Worm (Caenorhabditis elegans) whole organism, young adult: ENCODE data around the gene rha-2.

Experiments
- B0261.1 ChIP-seq: sonication (generic microtip); optimal IDR thresholded peaks from 2 replicates; lab custom pipeline; 2016; ENCODE audit warnings: mild to moderate bottlenecking, missing genetic modification characterization, moderate library complexity, missing compliant biosample characterization
- K11D2.4 ChIP-seq: fragments of 200-800 bp; sonication (Bioruptor generic); IDR thresholded peaks from 2 replicates; pipeline ENCODE4 v1.3.6; 2022; ENCODE audit warnings: missing genetic modification reagents, missing genetic modification characterization, missing compliant biosample characterization
- Y95B8A.8 ChIP-seq: fragments of 200-800 bp; sonication (Bioruptor generic); IDR thresholded peaks from 2 replicates; pipeline ENCODE4 v1.3.6; 2022; ENCODE audit warnings: missing genetic modification reagents, missing genetic modification characterization, missing compliant biosample characterization
- ZK185.1 ChIP-seq: sonication (generic microtip); optimal IDR thresholded peaks from 2 replicates; lab custom pipeline; 2016; ENCODE audit warnings: mild to moderate bottlenecking, missing genetic modification characterization, missing compliant biosample characterization; ENCODE audit not compliant: poor library complexity, severe bottlenecking
- ama-1 ChIP-seq, 3 experiments: fragments of 150-350 bp in 1 of 3; sonication (generic microtip) in 2 of 3; optimal IDR thresholded peaks; 2 replicates each; lab custom pipeline; 2014 to 2018; ENCODE audit warnings: missing biosample characterization in 2 of 3, missing genetic modification characterization in 2 of 3, missing genetic modification reagents in 2 of 3
- pha-4 ChIP-seq: fragments of 150-350 bp; sonication (generic microtip); optimal IDR thresholded peaks from 2 replicates; lab custom pipeline; 2014; ENCODE audit warnings: missing biosample characterization, missing genetic modification reagents, missing genetic modification characterization
- sea-2 ChIP-seq: fragments of 200-800 bp; sonication (Bioruptor generic); IDR thresholded peaks from 2 replicates; pipeline ENCODE4 v1.3.6; 2022; ENCODE audit warnings: missing genetic modification characterization, missing compliant biosample characterization
- unc-62 ChIP-seq: fragments of 150-350 bp; optimal IDR thresholded peaks from 2 replicates; lab custom pipeline; 2014; ENCODE audit warnings: missing biosample characterization, missing genetic modification reagents, missing genetic modification characterization

DNA sequence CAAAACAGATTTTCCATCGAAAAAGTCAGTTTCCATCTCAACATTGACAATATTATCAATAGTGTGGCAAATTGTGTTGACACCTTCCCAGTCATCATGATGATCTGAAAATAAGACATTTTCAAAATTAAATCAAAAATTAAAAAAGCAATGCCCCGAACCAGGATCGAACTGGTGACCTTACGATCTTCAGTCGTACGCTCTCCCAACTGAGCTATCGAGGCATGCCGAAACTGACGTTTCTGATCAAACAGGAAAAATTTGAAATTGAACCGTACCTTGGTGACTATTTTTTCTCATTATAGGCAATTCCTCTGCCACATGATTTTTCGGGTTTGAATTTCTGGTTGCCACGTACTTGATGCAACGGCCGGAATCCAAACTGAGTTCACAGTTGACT is 39.1 kb upstream of the rha-2 start:
- TF ChIP-seq ZK185.1, result no peak
- TF ChIP-seq B0261.1 (tag; lab: Kevin White, UChicago), result peak; percentile 50
- TF ChIP-seq pha-4 (tag; lab: Kevin White, UChicago), result no peak
- no peak for TF ChIP-seq K11D2.4 (GFP tag; lab: Robert Waterston, UW)
- no peak for TF ChIP-seq unc-62 (GFP tag; lab: Kevin White, UChicago)
- no peak for TF ChIP-seq sea-2 (GFP tag; lab: Robert Waterston, UW)
- no peak for TF ChIP-seq ama-1 (optimal IDR thresholded peaks at IDR 0.05; lab: Kevin White, UChicago)
- no peak for TF ChIP-seq ama-1 (GFP tag; optimal IDR thresholded peaks at IDR 0.05; lab: Kevin White, UChicago)
- TF ChIP-seq Y95B8A.8 (GFP tag; lab: Robert Waterston, UW), result no peak
